Worm (Caenorhabditis elegans): ENCODE results near the gene F46F5.8.

ce11 chrII:796916-797315 lies 24.5 kb downstream of the F46F5.8 start:
- TF ChIP-seq zag-1 (tag; optimal IDR thresholded peaks at IDR 0.05) (no peak), skn-1 (tag; optimal IDR thresholded peaks at IDR 0.05) (no peak), dmd-4 (tag; optimal IDR thresholded peaks at IDR 0.05) (no peak), ceh-82 (tag; optimal IDR thresholded peaks at IDR 0.05) (no peak), gmeb-1 (tag; optimal IDR thresholded peaks at IDR 0.05) (no peak), elt-3 (tag; optimal IDR thresholded peaks at IDR 0.05) (no peak), unc-62 (GFP tag; optimal IDR thresholded peaks at IDR 0.05) (no peak), ama-1 (optimal IDR thresholded peaks at IDR 0.05) (no peak), snpc-4 (tag; optimal IDR thresholded peaks at IDR 0.05) (no peak)

Data from whole organism, L2 larva.